Worm (Caenorhabditis elegans): Measurements from ENCODE around the gene nstp-3.
A peak's percentile ranks its signal among the peaks of the same experiment; 100 is the strongest.

The nstp-3 gene

ce11 chrV:5825478-5825877 lies 27.4 kb upstream of the nstp-3 start:
- TF ChIP-seq mef-2 (tag; optimal IDR thresholded peaks at IDR 0.05) (no peak), efl-1 (optimal IDR thresholded peaks at IDR 0.05) (peak; percentile 6 to 24), efl-1 (GFP tag; optimal IDR thresholded peaks at IDR 0.05 in 1 of 2) (no peak), zip-4 (GFP tag; optimal IDR thresholded peaks at IDR 0.05) (no peak)

- TF ChIP-seq lin-39 (tag; optimal IDR thresholded peaks at IDR 0.05) (no peak), swsn-7 (tag; optimal IDR thresholded peaks at IDR 0.05) (no peak), zip-4 (GFP tag; optimal IDR thresholded peaks at IDR 0.05) (no peak), lsy-2 (tag; optimal IDR thresholded peaks at IDR 0.05) (no peak), dpl-1 (GFP tag; optimal IDR thresholded peaks at IDR 0.05) (no peak), blmp-1 (tag; optimal IDR thresholded peaks at IDR 0.05) (peak; percentile 98), grh-1 (GFP tag; IDR thresholded peaks at IDR 0.05) (no peak), C16A3.4 (tag; optimal IDR thresholded peaks at IDR 0.05) (no peak), ztf-4 (tag; optimal IDR thresholded peaks at IDR 0.05) (no peak), mdl-1 (tag; optimal IDR thresholded peaks at IDR 0.05) (no peak), egl-13 (tag; optimal IDR thresholded peaks at IDR 0.05) (no peak), pax-3 (tag; optimal IDR thresholded peaks at IDR 0.05) (no peak), lin-35 (GFP tag; optimal IDR thresholded peaks at IDR 0.05) (peak in 1 of 2 experiments; percentile 11), dsc-1 (tag; optimal IDR thresholded peaks at IDR 0.05) (no peak), nhr-71 (tag; optimal IDR thresholded peaks at IDR 0.05) (peak; percentile 71), egl-27 (tag; optimal IDR thresholded peaks at IDR 0.05) (no peak), hlh-4 (tag; optimal IDR thresholded peaks at IDR 0.05) (no peak), ceh-82 (tag; optimal IDR thresholded peaks at IDR 0.05) (no peak), Y116A8C.19 (tag; optimal IDR thresholded peaks at IDR 0.05; ENCODE audit: borderline replicate concordance) (no peak), ces-1 (GFP tag; optimal IDR thresholded peaks at IDR 0.05) (no peak), hpl-2 (GFP tag; optimal IDR thresholded peaks at IDR 0.05) (no peak), elt-3 (tag; optimal IDR thresholded peaks at IDR 0.05) (peak in 4 of 6 experiments; percentile 60 to 92 (median 87)), nhr-85 (tag) (peak; percentile 86), C04F5.9 (tag; optimal IDR thresholded peaks at IDR 0.05) (no peak), aha-1 (tag; optimal IDR thresholded peaks at IDR 0.05) (no peak), ama-1 (optimal IDR thresholded peaks at IDR 0.05) (no peak), lin-15B (tag; optimal IDR thresholded peaks at IDR 0.05) (no peak), tlp-1 (tag; optimal IDR thresholded peaks at IDR 0.05) (no peak), lin-14 (GFP tag; optimal IDR thresholded peaks at IDR 0.05) (peak; percentile 70), nhr-77 (tag; optimal IDR thresholded peaks at IDR 0.05) (no peak), aly-2 (tag; optimal IDR thresholded peaks at IDR 0.05) (no peak), tbx-2 (tag; optimal IDR thresholded peaks at IDR 0.05) (peak; percentile 44), fos-1 (tag; optimal IDR thresholded peaks at IDR 0.05) (no peak), efl-3 (GFP tag; optimal IDR thresholded peaks at IDR 0.05) (no peak), lir-3 (tag; optimal IDR thresholded peaks at IDR 0.05; ENCODE audit: poor library complexity) (no peak), nhr-84 (tag; optimal IDR thresholded peaks at IDR 0.05) (no peak), jun-1 (tag; optimal IDR thresholded peaks at IDR 0.05) (no peak), mab-9 (GFP tag; IDR thresholded peaks at IDR 0.05) (no peak), skn-1 (tag; optimal IDR thresholded peaks at IDR 0.05) (no peak), pqm-1 (tag; optimal IDR thresholded peaks at IDR 0.05) (no peak), unc-130 (tag; optimal IDR thresholded peaks at IDR 0.05) (no peak), vab-15 (tag; optimal IDR thresholded peaks at IDR 0.05) (no peak), ceh-90 (tag; optimal IDR thresholded peaks at IDR 0.05) (no peak), sox-4 (tag; optimal IDR thresholded peaks at IDR 0.05) (no peak), ceh-88 (GFP tag; IDR thresholded peaks at IDR 0.05) (no peak; the same call in 1 of the 2 replicates), fkh-10 (GFP tag; optimal IDR thresholded peaks at IDR 0.05) (no peak), pag-3 (tag; optimal IDR thresholded peaks at IDR 0.05; ENCODE audit: borderline replicate concordance, insufficient read depth) (no peak), elt-2 (tag; optimal IDR thresholded peaks at IDR 0.05) (peak; percentile 10), rnt-1 (tag; optimal IDR thresholded peaks at IDR 0.05) (no peak)
Observed at ce11 chrV:5822968-5823367, 24.9 kb upstream of the nstp-3 start.

Measured in whole organism, L1 larva.